Fruit fly (Drosophila melanogaster) whole organism, embryonic: Measurements from ENCODE around the gene Fit2.
A peak's percentile ranks its signal among the peaks of the same experiment; 100 is the strongest.

Experiments used
- Atf3 ChIP-seq: fragments of 200-800 bp; sonication (Bioruptor generic); optimal IDR thresholded peaks from 3 replicates; lab custom pipeline; 2016; ENCODE audit warnings: missing biosample characterization, missing genetic modification characterization
- CG10431 ChIP-seq: fragments of 200-800 bp; sonication (Bioruptor generic); optimal IDR thresholded peaks from 3 replicates; lab custom pipeline; 2018; ENCODE audit warnings: missing biosample characterization, mild to moderate bottlenecking, missing genetic modification characterization
- CG12391 ChIP-seq: fragments of 200-800 bp; sonication (Bioruptor generic); optimal IDR thresholded peaks from 3 replicates; lab custom pipeline; 2018; ENCODE audit warnings: missing biosample characterization, mild to moderate bottlenecking, missing genetic modification characterization, moderate library complexity
- CG12769 ChIP-seq: fragments of 200-800 bp; sonication (Bioruptor generic); optimal IDR thresholded peaks from 2 replicates; lab custom pipeline; 2019; ENCODE audit warnings: missing biosample characterization, mild to moderate bottlenecking, missing genetic modification characterization, moderate library complexity
- CG15479 ChIP-seq: fragments of 200-800 bp; sonication (Bioruptor generic); optimal IDR thresholded peaks from 3 replicates; lab custom pipeline; 2019; ENCODE audit warnings: missing biosample characterization, mild to moderate bottlenecking, missing genetic modification characterization, moderate library complexity
- CG18619 ChIP-seq: fragments of 200-800 bp; sonication (Bioruptor generic); optimal IDR thresholded peaks from 3 replicates; lab custom pipeline; 2017; ENCODE audit warnings: missing biosample characterization, mild to moderate bottlenecking, missing genetic modification characterization
- CG2120 ChIP-seq: fragments of 200-800 bp; sonication (Bioruptor generic); optimal IDR thresholded peaks from 3 replicates; lab custom pipeline; 2016; ENCODE audit warnings: missing biosample characterization, missing genetic modification characterization
- CG2129 ChIP-seq: fragments of 200-800 bp; sonication (Bioruptor generic); IDR thresholded peaks from 2 replicates; pipeline ENCODE4 v1.3.6; 2022; ENCODE audit warnings: missing biosample characterization, missing genetic modification characterization; ENCODE audit not compliant: partially characterized antibody
- CG2202 ChIP-seq: fragments of 200-800 bp; sonication (Bioruptor generic); optimal IDR thresholded peaks from 2 replicates; lab custom pipeline; 2018; ENCODE audit warnings: missing biosample characterization, mild to moderate bottlenecking, missing genetic modification characterization
- CG2712 ChIP-seq: fragments of 200-800 bp; optimal IDR thresholded peaks from 3 replicates; lab custom pipeline; 2019; ENCODE audit warnings: missing biosample characterization, mild to moderate bottlenecking, missing genetic modification characterization, moderate library complexity
- CG2889 ChIP-seq: fragments of 200-800 bp; sonication (Bioruptor generic); IDR thresholded peaks from 3 replicates; pipeline ENCODE4 v1.3.6; 2022; ENCODE audit warnings: missing biosample characterization, missing genetic modification characterization
- CG33213 ChIP-seq: fragments of 200-800 bp; sonication (Bioruptor generic); optimal IDR thresholded peaks from 3 replicates; lab custom pipeline; 2016; ENCODE audit warnings: missing biosample characterization, missing genetic modification characterization
- CG34376 ChIP-seq: fragments of 200-800 bp; sonication (Bioruptor generic); optimal IDR thresholded peaks from 2 replicates; lab custom pipeline; 2018; ENCODE audit warnings: missing biosample characterization, mild to moderate bottlenecking, missing genetic modification characterization
- CG3838 ChIP-seq: fragments of 200-800 bp; sonication (Bioruptor generic); optimal IDR thresholded peaks from 3 replicates; lab custom pipeline; 2016; ENCODE audit warnings: missing biosample characterization, missing genetic modification characterization
- CG3995 ChIP-seq: fragments of 200-800 bp; sonication (Bioruptor generic); optimal IDR thresholded peaks from 3 replicates; lab custom pipeline; 2016; ENCODE audit warnings: missing biosample characterization, missing genetic modification characterization
- CG5180 ChIP-seq: fragments of 200-800 bp; sonication (Bioruptor generic); optimal IDR thresholded peaks from 3 replicates; lab custom pipeline; 2017; ENCODE audit warnings: missing biosample characterization, missing genetic modification characterization, mild to moderate bottlenecking, moderate library complexity, missing genetic modification reagents
- CG6175 ChIP-seq: fragments of 200-800 bp; sonication (Bioruptor generic); IDR thresholded peaks from 3 replicates; pipeline ENCODE4 v1.3.6; 2022; ENCODE audit warnings: missing biosample characterization, missing genetic modification characterization
- CG6683 ChIP-seq: fragments of 200-800 bp; sonication (Bioruptor generic); optimal IDR thresholded peaks from 2 replicates; lab custom pipeline; 2017; ENCODE audit warnings: missing biosample characterization, mild to moderate bottlenecking, missing genetic modification characterization, missing genetic modification reagents
- CG6791 ChIP-seq: fragments of 200-800 bp; sonication (Bioruptor generic); IDR thresholded peaks from 3 replicates; pipeline ENCODE4 v1.3.6; 2022; ENCODE audit warnings: missing biosample characterization, missing genetic modification characterization; ENCODE audit not compliant: partially characterized antibody
- CG7786 ChIP-seq: fragments of 200-800 bp; sonication (Bioruptor generic); optimal IDR thresholded peaks from 2 replicates; lab custom pipeline; 2016; ENCODE audit warnings: missing biosample characterization, missing genetic modification characterization
- CHES-1-like ChIP-seq: fragments of 200-800 bp; sonication (Bioruptor generic); optimal IDR thresholded peaks from 2 replicates; lab custom pipeline; 2016; ENCODE audit warnings: missing biosample characterization, missing genetic modification characterization
- Dip2 ChIP-seq: fragments of 200-800 bp; sonication (Bioruptor generic); IDR thresholded peaks from 2 replicates; pipeline ENCODE4 v1.3.6; 2022; ENCODE audit warnings: missing biosample characterization, missing genetic modification characterization
- Dll ChIP-seq: fragments of 200-800 bp; sonication (Bioruptor generic); IDR thresholded peaks from 4 replicates; pipeline ENCODE4 v1.3.6; 2022; ENCODE audit warnings: missing biosample characterization, missing genetic modification characterization; ENCODE audit not compliant: partially characterized antibody
- Dref ChIP-seq: fragments of 200-800 bp; sonication (Bioruptor generic); IDR thresholded peaks from 2 replicates; pipeline ENCODE4 v1.3.6; 2022; ENCODE audit warnings: missing biosample characterization, missing genetic modification characterization
- HLHmδ ChIP-seq: fragments of 200-800 bp; sonication (Bioruptor generic); optimal IDR thresholded peaks from 2 replicates; lab custom pipeline; 2018; ENCODE audit warnings: missing biosample characterization, mild to moderate bottlenecking, missing genetic modification characterization, moderate library complexity
- NC2β ChIP-seq: fragments of 200-800 bp; sonication (Bioruptor generic); optimal IDR thresholded peaks from 2 replicates; lab custom pipeline; 2016; ENCODE audit warnings: missing biosample characterization, missing genetic modification characterization
- NFAT ChIP-seq: fragments of 200-800 bp; sonication (Bioruptor generic); IDR thresholded peaks from 2 replicates; pipeline ENCODE4 v1.3.6; 2022; ENCODE audit warnings: missing biosample characterization, missing genetic modification characterization
- Neu2 ChIP-seq: fragments of 200-800 bp; sonication (Bioruptor generic); optimal IDR thresholded peaks from 3 replicates; lab custom pipeline; 2016; ENCODE audit warnings: missing biosample characterization, missing genetic modification characterization, borderline replicate concordance
- Rfx ChIP-seq: fragments of 200-800 bp; sonication (Bioruptor generic); IDR thresholded peaks from 2 replicates; pipeline ENCODE4 v1.3.6; 2022; ENCODE audit warnings: missing biosample characterization, missing genetic modification characterization
- Xbp1 ChIP-seq: fragments of 200-800 bp; sonication (Bioruptor generic); optimal IDR thresholded peaks from 3 replicates; lab custom pipeline; 2016; ENCODE audit warnings: missing biosample characterization, mild to moderate bottlenecking, missing genetic modification characterization
- ash1 ChIP-seq: fragments of 200-800 bp; sonication (Bioruptor generic); optimal IDR thresholded peaks from 2 replicates; lab custom pipeline; 2018; ENCODE audit warnings: missing biosample characterization, mild to moderate bottlenecking, missing genetic modification characterization
- ci ChIP-seq: fragments of 200-800 bp; sonication (Bioruptor generic); IDR thresholded peaks from 3 replicates; pipeline ENCODE4 v1.3.6; 2022; ENCODE audit warnings: missing biosample characterization, missing genetic modification characterization
- ewg ChIP-seq: fragments of 200-800 bp; sonication (Bioruptor generic); optimal IDR thresholded peaks from 3 replicates; lab custom pipeline; 2017; ENCODE audit warnings: mild to moderate bottlenecking, missing biosample characterization, missing genetic modification reagents, missing genetic modification characterization
- eyg ChIP-seq: fragments of 200-800 bp; sonication (Bioruptor generic); optimal IDR thresholded peaks from 3 replicates; lab custom pipeline; 2016; ENCODE audit warnings: missing biosample characterization, missing genetic modification characterization
- gsb ChIP-seq: fragments of 200-800 bp; sonication (Bioruptor generic); IDR thresholded peaks from 2 replicates; pipeline ENCODE4 v1.3.6; 2022; ENCODE audit warnings: missing biosample characterization, missing genetic modification characterization
- ind ChIP-seq: fragments of 200-800 bp; sonication (Bioruptor generic); optimal IDR thresholded peaks from 3 replicates; lab custom pipeline; 2016; ENCODE audit warnings: missing biosample characterization, missing genetic modification characterization
- inv ChIP-seq: fragments of 200-800 bp; sonication (Bioruptor generic); IDR thresholded peaks from 2 replicates; pipeline ENCODE4 v1.3.6; 2022; ENCODE audit warnings: missing biosample characterization, missing genetic modification characterization; ENCODE audit not compliant: partially characterized antibody
- lola ChIP-seq, 3 experiments: fragments of >200 bp in 2 of 3; fragments of 200-800 bp in 1 of 3; sonication (Bioruptor generic) in 1 of 3; optimal IDR thresholded peaks; 2 replicates each; lab custom pipeline; 2017 to 2019; ENCODE audit warnings: missing biosample characterization in 3 of 3, missing genetic modification characterization in 3 of 3, mild to moderate bottlenecking in 1 of 3, moderate library complexity in 1 of 3
- maf-S ChIP-seq: fragments of 200-800 bp; sonication (Bioruptor generic); optimal IDR thresholded peaks from 2 replicates; lab custom pipeline; 2016; ENCODE audit warnings: missing biosample characterization, missing genetic modification characterization
- mld ChIP-seq: fragments of 200-800 bp; sonication (Bioruptor generic); IDR thresholded peaks from 3 replicates; pipeline ENCODE4 v1.3.6; 2022; ENCODE audit warnings: missing biosample characterization, missing genetic modification characterization; ENCODE audit not compliant: partially characterized antibody
- nerfin-1 ChIP-seq: fragments of 200-800 bp; sonication (Bioruptor generic); optimal IDR thresholded peaks from 3 replicates; lab custom pipeline; 2019; ENCODE audit warnings: missing biosample characterization, mild to moderate bottlenecking, missing genetic modification characterization, moderate library complexity
- nom ChIP-seq: fragments of 200-800 bp; sonication (Bioruptor generic); optimal IDR thresholded peaks from 2 replicates; lab custom pipeline; 2017; ENCODE audit warnings: missing biosample characterization, missing genetic modification characterization, mild to moderate bottlenecking, moderate library complexity, missing genetic modification reagents
- phol ChIP-seq: fragments of 200-800 bp; sonication (Bioruptor generic); optimal IDR thresholded peaks from 3 replicates; lab custom pipeline; 2018; ENCODE audit warnings: missing biosample characterization, mild to moderate bottlenecking, missing genetic modification characterization, moderate library complexity
- pros ChIP-seq: fragments of 200-800 bp; sonication (Bioruptor generic); optimal IDR thresholded peaks from 3 replicates; lab custom pipeline; 2019; ENCODE audit warnings: missing biosample characterization, mild to moderate bottlenecking, missing genetic modification characterization, moderate library complexity
- sna ChIP-seq: fragments of 200-800 bp; sonication (Bioruptor generic); IDR thresholded peaks from 2 replicates; pipeline ENCODE4 v1.3.6; 2022; ENCODE audit warnings: missing biosample characterization, missing genetic modification characterization; ENCODE audit not compliant: partially characterized antibody
- toy ChIP-seq: fragments of 200-800 bp; sonication (Bioruptor generic); IDR thresholded peaks from 2 replicates; pipeline ENCODE4 v1.3.6; 2022; ENCODE audit warnings: missing biosample characterization, missing genetic modification characterization
- vfl ChIP-seq: fragments of 200-800 bp; sonication (Bioruptor generic); optimal IDR thresholded peaks from 2 replicates; lab custom pipeline; 2016; ENCODE audit warnings: missing biosample characterization, missing genetic modification characterization
- wdn ChIP-seq: fragments of 200-800 bp; sonication (Bioruptor generic); IDR thresholded peaks from 2 replicates; pipeline ENCODE4 v1.3.6; 2022; ENCODE audit warnings: missing biosample characterization, missing genetic modification characterization

Gene Fit2

dm6 chr3L:17009715-17010491, 14.2 kb upstream of the Fit2 start (continued):
- TF ChIP-seq CG6791 (no peak), CG6683 (peak; percentile 46), Dll (0 out of 4 replicates have a peak, but pooled peaks have one; percentile 31), CG2202 (tag; lab: Kevin White, UChicago) (no peak), ind (GFP tag; lab: Kevin White, UChicago) (no peak), Dref (GFP tag; lab: Robert Waterston, UW) (0 out of 2 replicates have a peak, but pooled peaks have one; percentile 24), gsb (0 out of 2 replicates have a peak, but pooled peaks have one; percentile 33), Rfx (peak; percentile 48), Dip2 (no peak), inv (GFP tag; lab: Robert Waterston, UW) (0 out of 2 replicates have a peak, but pooled peaks have one; percentile 29), HLHmδ (no peak), CG2712 (tag; lab: Kevin White, UChicago) (peak; percentile 22), CG12391 (peak; percentile 32), toy (GFP tag; lab: Robert Waterston, UW) (no peak), CG3995 (GFP tag; lab: Kevin White, UChicago) (peak; percentile 48), NC2β (no peak), ewg (GFP tag; lab: Kevin White, UChicago) (no peak), Atf3 (GFP tag; lab: Kevin White, UChicago) (no peak), lola (GFP tag; optimal IDR thresholded peaks at IDR 0.05; lab: Kevin White, UChicago) (no peak), CG12769 (tag; lab: Kevin White, UChicago) (peak; percentile 98), CG2120 (GFP tag; lab: Kevin White, UChicago) (peak; percentile 49), CG5180 (GFP tag; lab: Kevin White, UChicago) (peak; percentile 63), CG34376 (GFP tag; lab: Kevin White, UChicago) (peak; percentile 95), CG3838 (GFP tag; lab: Kevin White, UChicago) (no peak), Neu2 (GFP tag; lab: Kevin White, UChicago) (no peak), CHES-1-like (GFP tag; lab: Kevin White, UChicago) (no peak), nerfin-1 (tag; lab: Kevin White, UChicago) (no peak), CG33213 (GFP tag; lab: Kevin White, UChicago) (no peak), ash1 (peak; percentile 60), ci (GFP tag; lab: Robert Waterston, UW) (peak; percentile 55), mld (GFP tag; lab: Robert Waterston, UW) (no peak), CG7786 (GFP tag; lab: Kevin White, UChicago) (no peak), pros (GFP tag; lab: Kevin White, UChicago) (peak; percentile 58), maf-S (GFP tag; lab: Kevin White, UChicago) (peak; percentile 0), phol (tag; lab: Kevin White, UChicago) (peak; percentile 20), CG2889 (GFP tag; lab: Robert Waterston, UW) (no peak), Xbp1 (GFP tag; lab: Kevin White, UChicago) (no peak), CG2129 (GFP tag; lab: Robert Waterston, UW) (no peak), CG10431 (GFP tag; lab: Kevin White, UChicago) (no peak), CG18619 (no peak), CG15479 (GFP tag; lab: Kevin White, UChicago) (peak; percentile 64), CG6175 (GFP tag; lab: Robert Waterston, UW) (peak; percentile 92), vfl (GFP tag; lab: Kevin White, UChicago) (no peak), nom (GFP tag; lab: Kevin White, UChicago) (peak; percentile 71), eyg (GFP tag; lab: Kevin White, UChicago) (no peak), wdn (GFP tag; lab: Robert Waterston, UW) (no peak), sna (GFP tag; lab: Robert Waterston, UW) (peak; percentile 38; the same call in 1 of the 2 replicates), NFAT (GFP tag; lab: Robert Waterston, UW) (no peak; the same call in 1 of the 2 replicates)
